Fruit fly (Drosophila melanogaster) whole organism, embryonic: ENCODE results near the gene RpS28a.

Experiments used
- CG10654 ChIP-seq: fragments of 200-800 bp; sonication (Bioruptor generic); optimal IDR thresholded peaks from 2 replicates; lab custom pipeline; 2016; ENCODE audit warnings: missing biosample characterization, missing genetic modification characterization
- CG11247 ChIP-seq: fragments of 200-800 bp; sonication (Bioruptor generic); IDR thresholded peaks from 2 replicates; pipeline ENCODE4 v1.3.6; 2022; ENCODE audit warnings: missing biosample characterization, missing genetic modification characterization
- CG11456 ChIP-seq: fragments of 200-800 bp; sonication (Bioruptor generic); IDR thresholded peaks from 3 replicates; pipeline ENCODE4 v1.3.6; 2022; ENCODE audit warnings: missing biosample characterization, missing genetic modification characterization
- CG12659 ChIP-seq: fragments of 200-800 bp; sonication (Bioruptor generic); optimal IDR thresholded peaks from 3 replicates; lab custom pipeline; 2017; ENCODE audit warnings: mild to moderate bottlenecking, missing biosample characterization, missing genetic modification reagents, missing genetic modification characterization
- CG13123 ChIP-seq: fragments of 200-800 bp; sonication (Bioruptor generic); optimal IDR thresholded peaks from 2 replicates; lab custom pipeline; 2016; ENCODE audit warnings: missing biosample characterization, missing genetic modification characterization
- CG14441 ChIP-seq: fragments of 200-800 bp; sonication (Bioruptor generic); IDR thresholded peaks from 2 replicates; pipeline ENCODE4 v1.3.6; 2022; ENCODE audit warnings: missing biosample characterization, missing genetic modification characterization
- CG14667 ChIP-seq: fragments of 200-800 bp; sonication (Bioruptor generic); IDR thresholded peaks from 2 replicates; pipeline ENCODE4 v1.3.6; 2022; ENCODE audit warnings: missing biosample characterization, missing genetic modification characterization
- CG1602 ChIP-seq: fragments of 200-800 bp; sonication (Bioruptor generic); optimal IDR thresholded peaks from 3 replicates; lab custom pipeline; 2016; ENCODE audit warnings: missing biosample characterization, missing genetic modification characterization
- CG1603 ChIP-seq: fragments of 200-800 bp; sonication (Bioruptor generic); optimal IDR thresholded peaks from 2 replicates; lab custom pipeline; 2019; ENCODE audit warnings: missing biosample characterization, mild to moderate bottlenecking, missing genetic modification characterization, moderate library complexity
- CG17186 ChIP-seq: fragments of 200-800 bp; sonication (Bioruptor generic); optimal IDR thresholded peaks from 3 replicates; lab custom pipeline; 2017; ENCODE audit warnings: missing biosample characterization, missing genetic modification reagents, missing genetic modification characterization
- CG5245 ChIP-seq: fragments of 200-800 bp; sonication (Bioruptor generic); optimal IDR thresholded peaks from 3 replicates; lab custom pipeline; 2016; ENCODE audit warnings: missing biosample characterization, missing genetic modification characterization
- CG6791 ChIP-seq: fragments of 200-800 bp; sonication (Bioruptor generic); IDR thresholded peaks from 3 replicates; pipeline ENCODE4 v1.3.6; 2022; ENCODE audit warnings: missing biosample characterization, missing genetic modification characterization; ENCODE audit not compliant: partially characterized antibody
- CG9215 ChIP-seq: fragments of 200-800 bp; sonication (Bioruptor generic); IDR thresholded peaks from 2 replicates; pipeline ENCODE4 v1.3.6; 2022; ENCODE audit warnings: missing biosample characterization, missing genetic modification characterization
- CG9727 ChIP-seq: fragments of 200-800 bp; sonication (Bioruptor generic); optimal IDR thresholded peaks from 3 replicates; lab custom pipeline; 2017; ENCODE audit warnings: missing biosample characterization, mild to moderate bottlenecking, missing genetic modification characterization
- CrebB ChIP-seq: fragments of 200-800 bp; sonication (Bioruptor generic); optimal IDR thresholded peaks from 3 replicates; lab custom pipeline; 2018; ENCODE audit warnings: missing biosample characterization, mild to moderate bottlenecking, missing genetic modification characterization
- Drgx ChIP-seq: fragments of 200-800 bp; sonication (Bioruptor generic); IDR thresholded peaks from 2 replicates; pipeline ENCODE4 v1.3.6; 2022; ENCODE audit warnings: missing biosample characterization, missing genetic modification characterization
- Elba2 ChIP-seq: fragments of 200-800 bp; sonication (Bioruptor generic); optimal IDR thresholded peaks from 3 replicates; lab custom pipeline; 2016; ENCODE audit warnings: missing biosample characterization, missing genetic modification characterization
- Ets65A ChIP-seq: fragments of 200-800 bp; sonication (Bioruptor generic); peaks from one replicate; lab custom pipeline; 2016; ENCODE audit warnings: missing biosample characterization, missing genetic modification characterization
- Fer2 ChIP-seq: fragments of 200-800 bp; sonication (Bioruptor generic); optimal IDR thresholded peaks from 2 replicates; lab custom pipeline; 2018; ENCODE audit warnings: missing biosample characterization, mild to moderate bottlenecking, missing genetic modification characterization, moderate library complexity
- Myb ChIP-seq: fragments of 200-800 bp; sonication (Bioruptor generic); optimal IDR thresholded peaks from 2 replicates; lab custom pipeline; 2016; ENCODE audit warnings: missing biosample characterization, missing genetic modification characterization
- NFAT ChIP-seq: fragments of 200-800 bp; sonication (Bioruptor generic); IDR thresholded peaks from 2 replicates; pipeline ENCODE4 v1.3.6; 2022; ENCODE audit warnings: missing biosample characterization, missing genetic modification characterization
- NK7.1 ChIP-seq: fragments of 200-800 bp; sonication (Bioruptor generic); optimal IDR thresholded peaks from 3 replicates; lab custom pipeline; 2016; ENCODE audit warnings: missing biosample characterization, missing genetic modification characterization
- Nf-YA ChIP-seq: fragments of 200-800 bp; sonication (Bioruptor generic); IDR thresholded peaks from 2 replicates; pipeline ENCODE4 v1.3.6; 2022; ENCODE audit warnings: missing biosample characterization, missing genetic modification characterization
- NfI ChIP-seq: fragments of 200-800 bp; sonication (Bioruptor generic); optimal IDR thresholded peaks from 3 replicates; lab custom pipeline; 2018; ENCODE audit warnings: missing biosample characterization, mild to moderate bottlenecking, missing genetic modification characterization, moderate library complexity
- Pdp1 ChIP-seq, 2 experiments: fragments of 200-800 bp; sonication (Bioruptor generic); optimal IDR thresholded peaks; 3 replicates each; lab custom pipeline; 2016; ENCODE audit warnings: missing biosample characterization in 2 of 2, missing genetic modification characterization in 2 of 2, mild to moderate bottlenecking in 1 of 2, moderate library complexity in 1 of 2
- Sox100B ChIP-seq: fragments of 200-800 bp; sonication (Bioruptor generic); optimal IDR thresholded peaks from 3 replicates; lab custom pipeline; 2018; ENCODE audit warnings: missing biosample characterization, mild to moderate bottlenecking, missing genetic modification characterization
- Ssrp ChIP-seq: fragments of 200-800 bp; sonication (Bioruptor generic); optimal IDR thresholded peaks from 2 replicates; lab custom pipeline; 2018; ENCODE audit warnings: missing biosample characterization, mild to moderate bottlenecking, missing genetic modification characterization, moderate library complexity
- Xrp1 ChIP-seq: fragments of 200-800 bp; sonication (Bioruptor generic); IDR thresholded peaks from 2 replicates; pipeline ENCODE4 v1.3.6; 2022; ENCODE audit warnings: missing biosample characterization, missing genetic modification characterization
- ara ChIP-seq: fragments of 200-800 bp; sonication (Bioruptor generic); IDR thresholded peaks from 2 replicates; pipeline ENCODE4 v1.3.6; 2022; ENCODE audit warnings: missing biosample characterization, missing genetic modification characterization
- ato ChIP-seq: fragments of 200-800 bp; sonication (Bioruptor generic); IDR thresholded peaks from 2 replicates; pipeline ENCODE4 v1.3.6; 2022; ENCODE audit warnings: missing biosample characterization, missing genetic modification characterization; ENCODE audit not compliant: partially characterized antibody
- bsh ChIP-seq, 2 experiments: fragments of 200-800 bp; sonication (Bioruptor generic); optimal IDR thresholded peaks; 2 replicates each; lab custom pipeline; 2017 to 2018; ENCODE audit warnings: mild to moderate bottlenecking in 2 of 2, missing biosample characterization in 2 of 2, missing genetic modification characterization in 2 of 2, moderate library complexity in 1 of 2
- chinmo ChIP-seq: fragments of 200-800 bp; sonication (Bioruptor generic); IDR thresholded peaks from 4 replicates; pipeline ENCODE4 v1.3.6; 2022; ENCODE audit warnings: missing biosample characterization, missing genetic modification characterization; ENCODE audit not compliant: partially characterized antibody
- ci ChIP-seq: fragments of 200-800 bp; sonication (Bioruptor generic); IDR thresholded peaks from 3 replicates; pipeline ENCODE4 v1.3.6; 2022; ENCODE audit warnings: missing biosample characterization, missing genetic modification characterization
- lola ChIP-seq, 3 experiments: fragments of >200 bp in 2 of 3; fragments of 200-800 bp in 1 of 3; sonication (Bioruptor generic) in 1 of 3; optimal IDR thresholded peaks; 2 replicates each; lab custom pipeline; 2017 to 2019; ENCODE audit warnings: missing biosample characterization in 3 of 3, missing genetic modification characterization in 3 of 3, mild to moderate bottlenecking in 1 of 3, moderate library complexity in 1 of 3
- mld ChIP-seq: fragments of 200-800 bp; sonication (Bioruptor generic); IDR thresholded peaks from 3 replicates; pipeline ENCODE4 v1.3.6; 2022; ENCODE audit warnings: missing biosample characterization, missing genetic modification characterization; ENCODE audit not compliant: partially characterized antibody
- nom ChIP-seq: fragments of 200-800 bp; sonication (Bioruptor generic); optimal IDR thresholded peaks from 2 replicates; lab custom pipeline; 2017; ENCODE audit warnings: missing biosample characterization, missing genetic modification characterization, mild to moderate bottlenecking, moderate library complexity, missing genetic modification reagents
- pan ChIP-seq, 4 experiments: fragments of >200 bp in 3 of 4; fragments of 200-800 bp in 1 of 4; sonication (Bioruptor generic) in 1 of 4; optimal IDR thresholded peaks in 3 of 4; IDR thresholded peaks in 1 of 4; 2 replicates each; pipeline versions ENCODE4 v1.3.6 to Lab custom; 2017 to 2022; ENCODE audit warnings: missing biosample characterization in 2 of 4, missing genetic modification characterization in 2 of 4, mixed read lengths in 1 of 4
- pzg ChIP-seq: fragments of 200-800 bp; sonication (Bioruptor generic); optimal IDR thresholded peaks from 3 replicates; lab custom pipeline; 2018; ENCODE audit warnings: missing biosample characterization, mild to moderate bottlenecking, missing genetic modification characterization, moderate library complexity
- ranshi ChIP-seq: fragments of 200-800 bp; sonication (Bioruptor generic); IDR thresholded peaks from 2 replicates; pipeline ENCODE4 v1.3.6; 2022; ENCODE audit warnings: missing biosample characterization, missing genetic modification characterization
- row ChIP-seq: fragments of 200-800 bp; sonication (Bioruptor generic); IDR thresholded peaks from 3 replicates; pipeline ENCODE4 v1.3.6; 2022; ENCODE audit warnings: missing biosample characterization, missing genetic modification characterization
- sc ChIP-seq, 3 experiments: fragments of >200 bp in 2 of 3; fragments of 200-800 bp in 1 of 3; sonication (Bioruptor generic) in 1 of 3; optimal IDR thresholded peaks; 2 replicates in 2 of 3; 3 replicates in 1 of 3; lab custom pipeline; 2017; ENCODE audit warnings: mild to moderate bottlenecking in 1 of 3, missing biosample characterization in 1 of 3, missing genetic modification characterization in 1 of 3, missing genetic modification reagents in 1 of 3
- sens ChIP-seq: fragments of 200-800 bp; sonication (Bioruptor generic); peaks from one replicate; lab custom pipeline; 2016; ENCODE audit warnings: missing biosample characterization, missing genetic modification characterization
- sim ChIP-seq: fragments of 200-800 bp; sonication (Bioruptor generic); IDR thresholded peaks from 2 replicates; pipeline ENCODE4 v1.3.6; 2022; ENCODE audit warnings: missing biosample characterization, missing genetic modification characterization
- sug ChIP-seq: fragments of 200-800 bp; optimal IDR thresholded peaks from 2 replicates; lab custom pipeline; 2019; ENCODE audit warnings: missing biosample characterization, mild to moderate bottlenecking, missing genetic modification characterization, moderate library complexity

The RpS28a gene

dm6 chr3R:30014480-30014879, 8.0 kb downstream of the RpS28a start:
- TF ChIP-seq CG6791 (GFP tag; lab: Robert Waterston, UW) (0 out of 3 replicates have a peak, but pooled peaks have one; percentile 8), ara (GFP tag; lab: Robert Waterston, UW) (no peak), CG1602 (GFP tag; lab: Kevin White, UChicago) (no peak), NFAT (GFP tag; lab: Robert Waterston, UW) (no peak), Pdp1 (GFP tag; optimal IDR thresholded peaks at IDR 0.05; lab: Kevin White, UChicago) (peak in 1 of 2 experiments; percentile 91), sug (tag; lab: Kevin White, UChicago) (peak; percentile 31), Myb (GFP tag; lab: Kevin White, UChicago) (no peak), lola (GFP tag; optimal IDR thresholded peaks at IDR 0.05; lab: Kevin White, UChicago) (no peak), Nf-YA (no peak), CG1603 (tag; lab: Kevin White, UChicago) (no peak), ato (GFP tag; lab: Robert Waterston, UW) (no peak), row (GFP tag; lab: Robert Waterston, UW) (no peak), sc (optimal IDR thresholded peaks at IDR 0.05; lab: Kevin White, UChicago) (no peak), sc (GFP tag; optimal IDR thresholded peaks at IDR 0.05; lab: Kevin White, UChicago) (no peak), ci (peak; percentile 21; the same call in 1 of the 3 replicates), CG17186 (GFP tag; lab: Kevin White, UChicago) (no peak)
- TF ChIP-seq, all 482 proteins: peak for 4

- TF ChIP-seq sens (peak; percentile 33), bsh (GFP tag; optimal IDR thresholded peaks at IDR 0.05; lab: Kevin White, UChicago) (peak in 1 of 2 experiments; percentile 67), nom (GFP tag; lab: Kevin White, UChicago) (peak; percentile 98), Drgx (GFP tag; lab: Robert Waterston, UW) (peak; percentile 66), Fer2 (tag; lab: Kevin White, UChicago) (no peak), Ets65A (GFP tag; lab: Kevin White, UChicago) (peak; percentile 40)
Observed at dm6 chr3R:30013909-30014308, 8.5 kb downstream of the RpS28a start.

DNA sequence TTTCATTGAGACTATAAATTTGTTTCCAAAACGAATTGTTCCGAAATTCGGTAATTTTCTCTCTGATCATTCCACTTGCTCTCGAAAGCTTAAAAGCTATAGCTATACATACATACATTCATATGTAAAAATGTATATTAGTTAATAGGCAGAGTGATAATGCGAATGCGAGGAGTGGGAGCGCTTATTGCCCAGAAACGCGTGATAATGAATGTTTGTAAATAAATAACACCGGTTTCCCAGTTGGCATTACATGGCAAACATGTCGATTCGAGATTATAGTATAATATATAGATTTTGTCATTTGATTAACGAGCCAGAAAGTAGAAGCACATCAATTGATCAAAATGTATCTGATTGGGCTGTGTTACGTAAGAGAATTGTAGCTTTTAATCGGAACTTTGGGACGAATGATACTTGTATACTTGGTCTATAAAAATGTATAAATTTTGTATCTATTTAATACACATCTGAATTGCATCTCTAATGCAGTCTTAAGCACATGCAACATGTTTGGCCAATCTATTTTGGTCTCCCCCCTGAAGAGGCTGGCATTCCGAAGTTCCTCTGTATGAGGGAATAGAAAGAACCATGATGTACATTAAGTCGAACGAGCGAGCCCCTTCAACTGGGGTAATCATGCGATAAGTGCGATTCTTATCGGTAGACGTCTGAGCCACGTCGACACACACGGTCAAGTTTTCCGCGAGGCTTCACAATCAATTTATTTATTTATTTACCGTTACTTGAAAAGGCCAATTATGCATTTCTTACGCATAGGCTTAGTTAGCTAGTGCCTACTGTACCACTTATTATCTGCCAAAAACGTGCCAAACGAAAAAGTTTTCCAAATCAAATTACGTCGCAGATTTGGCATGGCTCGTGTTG, 9.6 kb downstream of the RpS28a start:
- TF ChIP-seq CG9215 (GFP tag; lab: Robert Waterston, UW): peak; percentile 27; the same call in 1 of the 2 replicates
- peak; percentile 28 for TF ChIP-seq CG9727 (GFP tag; lab: Kevin White, UChicago)
- TF ChIP-seq Ssrp (tag; lab: Kevin White, UChicago): no peak
- 0 out of 2 replicates have a peak, but pooled peaks have one; percentile 27 for TF ChIP-seq CG11247 (GFP tag; lab: Robert Waterston, UW)
- TF ChIP-seq CrebB: no peak
- 0 out of 2 replicates have a peak, but pooled peaks have one; percentile 5 for TF ChIP-seq Xrp1 (GFP tag; lab: Robert Waterston, UW)
- no peak for TF ChIP-seq NK7.1 (GFP tag; lab: Kevin White, UChicago)
- no peak for TF ChIP-seq CG5245 (GFP tag; lab: Kevin White, UChicago)
- TF ChIP-seq sim: no peak
- TF ChIP-seq row (GFP tag; lab: Robert Waterston, UW): peak; percentile 49
- TF ChIP-seq CG10654 (GFP tag; lab: Kevin White, UChicago): no peak
- no peak for TF ChIP-seq pan (optimal IDR thresholded peaks at IDR 0.05; lab: Kevin White, UChicago)
- peak in 1 of 2 experiments; percentile 45 for TF ChIP-seq pan (GFP tag; optimal IDR thresholded peaks at IDR 0.05 in 1 of 2, IDR thresholded peaks at IDR 0.05 in 1 of 2)
- TF ChIP-seq CG13123 (GFP tag; lab: Kevin White, UChicago): no peak
- TF ChIP-seq CG14441 (GFP tag; lab: Robert Waterston, UW): 0 out of 2 replicates have a peak, but pooled peaks have one; percentile 42
- no peak for TF ChIP-seq Elba2 (GFP tag; lab: Kevin White, UChicago)
- TF ChIP-seq chinmo (GFP tag; lab: Robert Waterston, UW): no peak
- TF ChIP-seq NfI (GFP tag; lab: Kevin White, UChicago): no peak
- TF ChIP-seq mld (GFP tag; lab: Robert Waterston, UW): no peak
- TF ChIP-seq ranshi (GFP tag; lab: Robert Waterston, UW): peak; percentile 23; the same call in 1 of the 2 replicates
- TF ChIP-seq CG11456: no peak
- peak; percentile 11 for TF ChIP-seq CG12659 (GFP tag; lab: Kevin White, UChicago)
- no peak for TF ChIP-seq Sox100B (GFP tag; lab: Kevin White, UChicago)
- TF ChIP-seq pzg: no peak
- no peak for TF ChIP-seq CG14667 (GFP tag; lab: Robert Waterston, UW)
